Worm (Caenorhabditis elegans) whole organism, mixed stage, embryonic: ENCODE results near the gene C03G6.21.

Experiments used
- M03D4.4 ChIP-seq: sonication (generic microtip); optimal IDR thresholded peaks from 2 replicates; lab custom pipeline; 2017; ENCODE audit warnings: mild to moderate bottlenecking, missing genetic modification characterization, missing compliant biosample characterization
- blmp-1 ChIP-seq: fragments of 150-350 bp; optimal IDR thresholded peaks from 2 replicates; lab custom pipeline; 2014; ENCODE audit warnings: missing biosample characterization, missing genetic modification characterization
- ceh-43 ChIP-seq: fragments of 200-800 bp; sonication (Bioruptor generic); optimal IDR thresholded peaks from 2 replicates; lab custom pipeline; 2018; ENCODE audit warnings: mild to moderate bottlenecking, missing genetic modification characterization, moderate library complexity, missing compliant biosample characterization
- ceh-83 ChIP-seq: fragments of 200-800 bp; sonication (Bioruptor generic); optimal IDR thresholded peaks from 2 replicates; lab custom pipeline; 2018; ENCODE audit warnings: mild to moderate bottlenecking, missing genetic modification characterization, missing compliant biosample characterization
- ces-1 ChIP-seq: fragments of 150-350 bp; optimal IDR thresholded peaks from 2 replicates; lab custom pipeline; 2014; ENCODE audit warnings: missing biosample characterization, missing genetic modification reagents, missing genetic modification characterization
- cnd-1 ChIP-seq: fragments of 200-800 bp; sonication (Bioruptor generic); optimal IDR thresholded peaks from 2 replicates; lab custom pipeline; 2018; ENCODE audit warnings: mild to moderate bottlenecking, missing genetic modification characterization, missing compliant biosample characterization
- drap-1 ChIP-seq: fragments of 200-800 bp; sonication (Bioruptor generic); optimal IDR thresholded peaks from 3 replicates; lab custom pipeline; 2018; ENCODE audit warnings: mild to moderate bottlenecking, missing genetic modification characterization, missing compliant biosample characterization
- elt-1 ChIP-seq: sonication (generic microtip); optimal IDR thresholded peaks from 2 replicates; lab custom pipeline; 2017; ENCODE audit warnings: missing genetic modification characterization, mild to moderate bottlenecking, missing compliant biosample characterization, antibody characterized with exemption, moderate library complexity, borderline replicate concordance; ENCODE audit not compliant: insufficient read depth
- elt-3 ChIP-seq: fragments of 150-350 bp; optimal IDR thresholded peaks from 2 replicates; lab custom pipeline; 2014; ENCODE audit warnings: missing biosample characterization, missing genetic modification characterization
- flh-1 ChIP-seq: fragments of 200-800 bp; sonication (Bioruptor generic); optimal IDR thresholded peaks from 2 replicates; lab custom pipeline; 2018; ENCODE audit warnings: mild to moderate bottlenecking, missing genetic modification characterization, moderate library complexity, missing compliant biosample characterization
- hlh-1 ChIP-seq: fragments of 150-350 bp; optimal IDR thresholded peaks from 2 replicates; lab custom pipeline; 2014; ENCODE audit warnings: missing biosample characterization, missing genetic modification reagents, missing genetic modification characterization
- lin-13 ChIP-seq: fragments of 150-350 bp; optimal IDR thresholded peaks from 2 replicates; lab custom pipeline; 2014; ENCODE audit warnings: missing biosample characterization, missing genetic modification characterization
- lin-32 ChIP-seq: fragments of 200-800 bp; sonication (Bioruptor generic); optimal IDR thresholded peaks from 2 replicates; lab custom pipeline; 2018; ENCODE audit warnings: mild to moderate bottlenecking, missing genetic modification characterization, missing compliant biosample characterization
- lsy-2 ChIP-seq: fragments of 150-350 bp; optimal IDR thresholded peaks from 2 replicates; lab custom pipeline; 2014; ENCODE audit warnings: missing biosample characterization, missing genetic modification characterization
- mab-5 ChIP-seq: fragments of 150-350 bp; optimal IDR thresholded peaks from 2 replicates; lab custom pipeline; 2014; ENCODE audit warnings: missing biosample characterization, missing genetic modification characterization
- mep-1 ChIP-seq: fragments of 150-350 bp; optimal IDR thresholded peaks from 2 replicates; lab custom pipeline; 2017; ENCODE audit warnings: missing biosample characterization, missing genetic modification reagents, missing genetic modification characterization, inconsistent platforms
- mls-2 ChIP-seq: sonication (generic microtip); optimal IDR thresholded peaks from 2 replicates; lab custom pipeline; 2016; ENCODE audit warnings: mild to moderate bottlenecking, missing genetic modification characterization, moderate library complexity, missing compliant biosample characterization
- nhr-12 ChIP-seq: fragments of 150-350 bp; optimal IDR thresholded peaks from 2 replicates; lab custom pipeline; 2014; ENCODE audit warnings: missing biosample characterization, missing genetic modification characterization
- nhr-2 ChIP-seq: fragments of 150-350 bp; optimal IDR thresholded peaks from 2 replicates; lab custom pipeline; 2014; ENCODE audit warnings: missing biosample characterization, missing genetic modification characterization
- nhr-237 ChIP-seq: fragments of 150-350 bp; optimal IDR thresholded peaks from 2 replicates; lab custom pipeline; 2014; ENCODE audit warnings: missing biosample characterization, missing genetic modification characterization
- nhr-28 ChIP-seq: fragments of 150-350 bp; optimal IDR thresholded peaks from 2 replicates; lab custom pipeline; 2014; ENCODE audit warnings: missing biosample characterization, missing genetic modification characterization
- pha-4 ChIP-seq: fragments of 150-350 bp; optimal IDR thresholded peaks from 2 replicates; lab custom pipeline; 2018; ENCODE audit warnings: missing biosample characterization, missing genetic modification reagents, missing genetic modification characterization
- sem-2 ChIP-seq: fragments of 200-800 bp; sonication (Bioruptor generic); optimal IDR thresholded peaks from 2 replicates; lab custom pipeline; 2018; ENCODE audit warnings: mild to moderate bottlenecking, missing genetic modification characterization, missing compliant biosample characterization
- snpc-4 ChIP-seq: fragments of 150-350 bp; optimal IDR thresholded peaks from 2 replicates; lab custom pipeline; 2014; ENCODE audit warnings: missing biosample characterization, missing genetic modification characterization
- sptf-1 ChIP-seq: sonication (generic microtip); optimal IDR thresholded peaks from 2 replicates; lab custom pipeline; 2017; ENCODE audit warnings: mild to moderate bottlenecking, missing genetic modification characterization, moderate library complexity, missing compliant biosample characterization
- tbx-8 ChIP-seq: fragments of 200-800 bp; sonication (Bioruptor generic); optimal IDR thresholded peaks from 2 replicates; lab custom pipeline; 2018; ENCODE audit warnings: mild to moderate bottlenecking, missing genetic modification characterization, moderate library complexity, missing compliant biosample characterization
- unc-120 ChIP-seq: sonication (generic microtip); optimal IDR thresholded peaks from 2 replicates; lab custom pipeline; 2017; ENCODE audit warnings: missing genetic modification characterization, missing compliant biosample characterization; ENCODE audit not compliant: poor library complexity, severe bottlenecking
- unc-39 ChIP-seq: fragments of 150-350 bp; optimal IDR thresholded peaks from 2 replicates; lab custom pipeline; 2014; ENCODE audit warnings: missing biosample characterization, missing genetic modification characterization
- unc-62 ChIP-seq: fragments of 150-350 bp; optimal IDR thresholded peaks from 2 replicates; lab custom pipeline; 2014; ENCODE audit warnings: missing biosample characterization, missing genetic modification reagents, missing genetic modification characterization
- zip-8 ChIP-seq: fragments of 150-350 bp; optimal IDR thresholded peaks from 2 replicates; lab custom pipeline; 2014; ENCODE audit warnings: missing biosample characterization, missing genetic modification characterization
- ztf-11 ChIP-seq: fragments of 150-350 bp; optimal IDR thresholded peaks from 2 replicates; lab custom pipeline; 2014; ENCODE audit warnings: missing biosample characterization, missing genetic modification characterization

C03G6.21 gene

ce11 chrV:7381008-7381407 is 24.4 kb upstream of the C03G6.21 start, which contains the start of gene C03G6.17:
TSS of gene C03G6.17 (minus strand) at chrV:7381108.
- TF ChIP-seq tbx-8 (GFP tag; lab: Kevin White, UChicago) (no peak), ztf-11 (tag; lab: Kevin White, UChicago) (no peak), nhr-28 (tag; lab: Kevin White, UChicago) (no peak), sem-2 (GFP tag; lab: Kevin White, UChicago) (no peak), zip-8 (no peak), sptf-1 (tag; lab: Kevin White, UChicago) (no peak), mls-2 (tag; lab: Kevin White, UChicago) (no peak)

DNA sequence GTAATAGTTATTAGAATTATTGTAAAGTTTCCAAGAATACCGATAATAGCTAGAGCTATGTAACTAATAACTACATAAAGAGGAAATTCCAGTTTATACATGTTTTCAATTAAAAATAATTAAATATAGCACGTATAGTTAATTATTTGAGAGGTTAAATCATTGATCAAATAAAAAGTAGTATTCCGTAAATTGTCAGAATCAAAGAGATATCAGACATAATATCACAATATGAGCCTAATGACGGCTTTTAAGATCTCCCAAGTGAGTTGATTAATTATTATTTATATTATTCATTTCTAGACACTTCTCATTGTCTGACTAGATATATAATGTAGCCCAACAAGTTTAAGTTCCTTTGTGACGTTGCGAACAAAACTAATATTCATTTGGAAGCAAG is 22.8 kb upstream of the C03G6.21 start, which contains the start of gene srsx-24:
Gene srsx-24 (minus strand): TSS at position 101 of the 400 bp plus-strand sequence.
- TF ChIP-seq nhr-237 (tag; lab: Kevin White, UChicago), result no peak
- TF ChIP-seq lsy-2 (tag; lab: Kevin White, UChicago), result no peak
- TF ChIP-seq nhr-2 (tag; lab: Kevin White, UChicago), result no peak
- TF ChIP-seq M03D4.4, result no peak
- no peak for TF ChIP-seq drap-1 (GFP tag; lab: Kevin White, UChicago)
- no peak for TF ChIP-seq mep-1 (tag; lab: Kevin White, UChicago)

- TF ChIP-seq drap-1 (GFP tag; lab: Kevin White, UChicago) (no peak), blmp-1 (tag; lab: Kevin White, UChicago) (no peak), snpc-4 (tag; lab: Kevin White, UChicago) (no peak), mls-2 (tag; lab: Kevin White, UChicago) (no peak), zip-8 (no peak), lin-13 (tag; lab: Kevin White, UChicago) (no peak)
Measured at ce11 chrV:7374090-7374489, 17.5 kb upstream of the C03G6.21 start, which contains the start of gene srx-56. TSS of gene srx-56 (plus strand) at chrV:7374390.

ce11 chrV:7369578-7369977 is 13.0 kb upstream of the C03G6.21 start, which contains the start of gene srj-14:
TSS of gene srj-14 (plus strand) at chrV:7369708.
- TF ChIP-seq blmp-1 (tag; lab: Kevin White, UChicago), result no peak
- no peak for TF ChIP-seq lsy-2 (tag; lab: Kevin White, UChicago)
- no peak for TF ChIP-seq drap-1 (GFP tag; lab: Kevin White, UChicago)
- TF ChIP-seq ces-1 (GFP tag; lab: Kevin White, UChicago), result no peak
- no peak for TF ChIP-seq ceh-83
- TF ChIP-seq pha-4, result no peak
- no peak for TF ChIP-seq unc-62 (GFP tag; lab: Kevin White, UChicago)
- TF ChIP-seq nhr-12, result no peak
- TF ChIP-seq mab-5, result no peak
- no peak for TF ChIP-seq elt-3 (tag; lab: Kevin White, UChicago)
- no peak for TF ChIP-seq unc-39 (tag; lab: Kevin White, UChicago)
- no peak for TF ChIP-seq flh-1
- no peak for TF ChIP-seq elt-1
- TF ChIP-seq unc-120 (tag; lab: Kevin White, UChicago), result no peak
- TF ChIP-seq ceh-43 (GFP tag; lab: Kevin White, UChicago), result no peak
- TF ChIP-seq mep-1 (tag; lab: Kevin White, UChicago), result no peak
- no peak for TF ChIP-seq ztf-11 (tag; lab: Kevin White, UChicago)

ce11 chrV:7364951-7365350 is 8.4 kb upstream of the C03G6.21 start, which contains the start of gene exc-13:
TSS of gene exc-13 (plus strand) at chrV:7365251.
- TF ChIP-seq pha-4 (no peak), mls-2 (tag; lab: Kevin White, UChicago) (no peak), sem-2 (GFP tag; lab: Kevin White, UChicago) (no peak), elt-3 (tag; lab: Kevin White, UChicago) (no peak), lsy-2 (tag; lab: Kevin White, UChicago) (no peak)

DNA sequence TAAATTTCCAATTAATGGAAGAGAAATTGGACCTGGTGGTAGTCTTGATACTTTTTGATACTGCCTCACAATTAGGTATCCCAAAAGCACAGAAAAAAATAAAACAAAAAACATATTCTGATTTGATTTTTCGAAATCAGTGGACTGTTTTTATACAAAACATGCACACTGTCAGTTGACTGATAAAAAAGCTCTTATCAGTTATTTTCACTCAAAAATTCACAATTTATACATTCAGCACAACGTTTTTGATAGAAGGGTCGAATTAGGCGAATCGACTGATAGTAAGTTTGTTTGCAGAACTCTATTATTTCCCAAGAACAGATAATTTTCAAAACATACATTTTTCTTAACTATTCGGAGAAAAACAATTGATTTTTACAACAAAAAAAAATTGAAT is 7.5 kb upstream of the C03G6.21 start, which contains the start of gene cyp-35A2:
Gene cyp-35A2 (minus strand): TSS at position 124 of the 400 bp plus-strand sequence.
- no peak for TF ChIP-seq lin-32 (GFP tag; lab: Kevin White, UChicago)
- TF ChIP-seq nhr-2 (tag; lab: Kevin White, UChicago), result no peak
- TF ChIP-seq mep-1 (tag; lab: Kevin White, UChicago), result no peak
- TF ChIP-seq tbx-8 (GFP tag; lab: Kevin White, UChicago), result no peak
- no peak for TF ChIP-seq lsy-2 (tag; lab: Kevin White, UChicago)
- TF ChIP-seq nhr-12, result no peak
- no peak for TF ChIP-seq cnd-1
- no peak for TF ChIP-seq pha-4
- TF ChIP-seq mls-2 (tag; lab: Kevin White, UChicago), result no peak
- TF ChIP-seq hlh-1 (tag; lab: Kevin White, UChicago), result no peak
